Fruit fly (Drosophila melanogaster): ENCODE results near the gene ND-B17.

ND-B17 gene

dm6 chr2L:15752096-15752495 is 1.2 kb upstream of the ND-B17 start, which contains the start of gene Mtr4:
Gene Mtr4, plus strand, starts transcription at chr2L:15752263.
- TF ChIP-seq foxo (GFP tag; optimal IDR thresholded peaks at IDR 0.05) (no peak), woc (GFP tag; optimal IDR thresholded peaks at IDR 0.05) (no peak), Dif (GFP tag; optimal IDR thresholded peaks at IDR 0.05; ENCODE audit: partially characterized antibody) (no peak), Hr83 (GFP tag; optimal IDR thresholded peaks at IDR 0.05; ENCODE audit: poor library complexity, severe bottlenecking) (no peak), OdsH (GFP tag; optimal IDR thresholded peaks at IDR 0.05) (no peak), CrebA (GFP tag; optimal IDR thresholded peaks at IDR 0.05; ENCODE audit: borderline replicate concordance) (no peak), ey (GFP tag; optimal IDR thresholded peaks at IDR 0.05) (no peak)

- TF ChIP-seq Mio (GFP tag; optimal IDR thresholded peaks at IDR 0.05) (no peak), woc (GFP tag; optimal IDR thresholded peaks at IDR 0.05) (peak; percentile 18)
These were observed 329 bp upstream of the ND-B17 start for dm6 chr2L:15751259-15751555.

- TF ChIP-seq N (GFP tag; optimal IDR thresholded peaks at IDR 0.05) (no peak), Vsx2 (GFP tag; optimal IDR thresholded peaks at IDR 0.05; ENCODE audit: partially characterized antibody) (no peak), Dfd (GFP tag; optimal IDR thresholded peaks at IDR 0.05) (no peak), Hr78 (GFP tag; optimal IDR thresholded peaks at IDR 0.05) (no peak), Jra (GFP tag; optimal IDR thresholded peaks at IDR 0.05) (no peak)
These were observed 1.6 kb downstream of the ND-B17 start for dm6 chr2L:15749313-15749712.

dm6 chr2L:15748261-15748553 is 2.7 kb downstream of the ND-B17 start:
- no peak for TF ChIP-seq Hr83 (GFP tag; optimal IDR thresholded peaks at IDR 0.05; ENCODE audit: poor library complexity, severe bottlenecking)
- no peak for TF ChIP-seq Vsx2 (GFP tag; optimal IDR thresholded peaks at IDR 0.05; ENCODE audit: partially characterized antibody)
- no peak for TF ChIP-seq usp (GFP tag; optimal IDR thresholded peaks at IDR 0.05)
- TF ChIP-seq Myc (optimal IDR thresholded peaks at IDR 0.05) = no peak
- TF ChIP-seq Rel (GFP tag; optimal IDR thresholded peaks at IDR 0.05) = no peak
- no peak for TF ChIP-seq Rel (tag; optimal IDR thresholded peaks at IDR 0.05)
- TF ChIP-seq Jra (GFP tag; optimal IDR thresholded peaks at IDR 0.05) = no peak
- no peak for TF ChIP-seq woc (GFP tag; optimal IDR thresholded peaks at IDR 0.05)
- no peak for TF ChIP-seq rgr (GFP tag; optimal IDR thresholded peaks at IDR 0.05)
- no peak for TF ChIP-seq dsf (GFP tag; optimal IDR thresholded peaks at IDR 0.05; ENCODE audit: borderline replicate concordance)
- no peak for TF ChIP-seq lola (GFP tag; optimal IDR thresholded peaks at IDR 0.05)
- no peak for TF ChIP-seq jim (GFP tag; optimal IDR thresholded peaks at IDR 0.05)
- TF ChIP-seq ey (GFP tag; optimal IDR thresholded peaks at IDR 0.05) = no peak
- TF ChIP-seq Sp1 (GFP tag; optimal IDR thresholded peaks at IDR 0.05) = no peak
- no peak for TF ChIP-seq Abd-B (GFP tag; optimal IDR thresholded peaks at IDR 0.05)
- no peak for TF ChIP-seq br (GFP tag; optimal IDR thresholded peaks at IDR 0.05)
- no peak for TF ChIP-seq CrebA (GFP tag; optimal IDR thresholded peaks at IDR 0.05; ENCODE audit: borderline replicate concordance)
- TF ChIP-seq dmrt93B (GFP tag; optimal IDR thresholded peaks at IDR 0.05) = no peak
- TF ChIP-seq GATAd (GFP tag; optimal IDR thresholded peaks at IDR 0.05) = no peak

dm6 chr2L:15747394-15748260 is 3.3 kb downstream of the ND-B17 start, which contains the start of gene CycE:
Gene CycE, minus strand, starts transcription at chr2L:15748150.
- TF ChIP-seq tai (GFP tag; optimal IDR thresholded peaks at IDR 0.05) (no peak), fru (GFP tag; optimal IDR thresholded peaks at IDR 0.05) (peak; percentile 72), foxo (GFP tag; optimal IDR thresholded peaks at IDR 0.05) (no peak), Rel (GFP tag; optimal IDR thresholded peaks at IDR 0.05) (no peak), Rel (tag; optimal IDR thresholded peaks at IDR 0.05) (peak; percentile 0), Dfd (GFP tag; optimal IDR thresholded peaks at IDR 0.05) (no peak), usp (GFP tag; optimal IDR thresholded peaks at IDR 0.05) (no peak), CrebA (GFP tag; optimal IDR thresholded peaks at IDR 0.05; ENCODE audit: borderline replicate concordance) (no peak), ey (GFP tag; optimal IDR thresholded peaks at IDR 0.05) (no peak), Sp1 (GFP tag; optimal IDR thresholded peaks at IDR 0.05) (no peak), Dif (GFP tag; optimal IDR thresholded peaks at IDR 0.05; ENCODE audit: partially characterized antibody) (peak; percentile 30)

Measured in whole organism, wandering third instar larva.